Worm (Caenorhabditis elegans): ENCODE results near the gene ZK418.6.
A peak's percentile ranks its signal among the peaks of the same experiment; 100 is the strongest.

Gene ZK418.6

ce11 chrIII:7076386-7076785, 2.3 kb downstream of the ZK418.6 start, which contains the start of gene ZK418.13:
TSS of gene ZK418.13 (minus strand) at chrIII:7076486.
- TF ChIP-seq ceh-14 (tag; optimal IDR thresholded peaks at IDR 0.05) (no peak), fkh-6 (tag; optimal IDR thresholded peaks at IDR 0.05) (no peak), ceh-24 (tag; optimal IDR thresholded peaks at IDR 0.05) (no peak), pqm-1 (tag; optimal IDR thresholded peaks at IDR 0.05) (no peak), ref-2 (tag; optimal IDR thresholded peaks at IDR 0.05) (no peak), zip-5 (tag; optimal IDR thresholded peaks at IDR 0.05) (no peak), unc-42 (tag; optimal IDR thresholded peaks at IDR 0.05) (no peak), ceh-48 (tag; optimal IDR thresholded peaks at IDR 0.05) (no peak), ceh-45 (GFP tag; IDR thresholded peaks at IDR 0.05) (no peak), che-1 (tag; optimal IDR thresholded peaks at IDR 0.05) (no peak), fax-1 (tag; optimal IDR thresholded peaks at IDR 0.05) (no peak), tbx-2 (tag; optimal IDR thresholded peaks at IDR 0.05) (no peak), eyg-1 (tag; optimal IDR thresholded peaks at IDR 0.05) (no peak), ceh-18 (tag; optimal IDR thresholded peaks at IDR 0.05) (no peak), sox-4 (tag; optimal IDR thresholded peaks at IDR 0.05) (no peak)

DNA sequence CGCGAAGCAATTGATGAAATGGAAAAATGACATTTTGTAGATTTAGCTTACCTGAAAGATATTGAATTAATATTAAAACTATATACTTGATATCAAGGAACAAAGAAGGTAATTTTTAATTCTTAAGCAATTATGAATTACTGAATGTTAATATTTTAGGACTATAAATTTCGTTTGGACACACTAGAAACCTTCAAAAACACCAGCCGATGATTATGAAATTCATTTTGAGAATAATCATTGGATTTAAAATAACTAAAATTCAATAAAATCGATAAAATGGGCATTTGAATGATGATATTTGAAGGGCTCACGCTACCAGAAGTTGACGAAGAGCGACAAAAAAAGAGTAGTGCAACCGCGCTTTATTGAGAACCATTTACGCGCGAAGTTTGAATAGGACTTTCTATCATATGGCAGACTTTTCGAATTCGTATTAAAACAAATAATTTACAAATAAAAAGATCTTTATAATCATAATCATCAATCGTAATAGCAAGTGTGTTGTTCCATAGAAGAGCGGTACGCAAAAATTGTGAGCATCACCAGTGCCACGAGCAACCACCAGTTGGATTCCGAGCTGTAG, 4.7 kb downstream of the ZK418.6 start, which contains the start of gene ZK418.5:
Gene ZK418.5 (minus strand): TSS at position 51 of the 586 bp plus-strand sequence.
- no peak for TF ChIP-seq ttx-3 (tag; optimal IDR thresholded peaks at IDR 0.05)
- TF ChIP-seq ceh-48 (tag; optimal IDR thresholded peaks at IDR 0.05), result peak; percentile 2

- no peak for TF ChIP-seq ceh-48 (tag; optimal IDR thresholded peaks at IDR 0.05)
- no peak for TF ChIP-seq K02D7.2 (tag; optimal IDR thresholded peaks at IDR 0.05)
- TF ChIP-seq hlh-30 (tag; optimal IDR thresholded peaks at IDR 0.05; ENCODE audit: insufficient read depth), result no peak
- TF ChIP-seq ama-1 (optimal IDR thresholded peaks at IDR 0.05), result no peak
- no peak for TF ChIP-seq unc-3 (GFP tag; conservative IDR thresholded peaks at IDR 0.05)
- TF ChIP-seq unc-3 (tag; optimal IDR thresholded peaks at IDR 0.05), result no peak
- no peak for TF ChIP-seq gmeb-2 (tag; optimal IDR thresholded peaks at IDR 0.05)
- no peak for TF ChIP-seq ceh-30 (tag; optimal IDR thresholded peaks at IDR 0.05)
- TF ChIP-seq ceh-18 (tag; optimal IDR thresholded peaks at IDR 0.05), result no peak
Observed at ce11 chrIII:7072452-7072851, 6.2 kb downstream of the ZK418.6 start, which contains the start of gene lin-37. TSS of gene lin-37 (minus strand) at chrIII:7072552.

ce11 chrIII:7069981-7070380, 8.7 kb downstream of the ZK418.6 start, which contains the start of gene tmem-17:
TSS of gene tmem-17 (plus strand) at chrIII:7070281.
- TF ChIP-seq hlh-15 (tag; optimal IDR thresholded peaks at IDR 0.05) (no peak), unc-42 (tag; optimal IDR thresholded peaks at IDR 0.05) (no peak), odd-2 (tag; optimal IDR thresholded peaks at IDR 0.05) (no peak), ahr-1 (tag; optimal IDR thresholded peaks at IDR 0.05) (no peak), unc-55 (GFP tag; optimal IDR thresholded peaks at IDR 0.05) (no peak), sox-4 (tag; optimal IDR thresholded peaks at IDR 0.05) (no peak), zip-5 (tag; optimal IDR thresholded peaks at IDR 0.05) (no peak), madf-2 (tag; optimal IDR thresholded peaks at IDR 0.05) (no peak)

DNA sequence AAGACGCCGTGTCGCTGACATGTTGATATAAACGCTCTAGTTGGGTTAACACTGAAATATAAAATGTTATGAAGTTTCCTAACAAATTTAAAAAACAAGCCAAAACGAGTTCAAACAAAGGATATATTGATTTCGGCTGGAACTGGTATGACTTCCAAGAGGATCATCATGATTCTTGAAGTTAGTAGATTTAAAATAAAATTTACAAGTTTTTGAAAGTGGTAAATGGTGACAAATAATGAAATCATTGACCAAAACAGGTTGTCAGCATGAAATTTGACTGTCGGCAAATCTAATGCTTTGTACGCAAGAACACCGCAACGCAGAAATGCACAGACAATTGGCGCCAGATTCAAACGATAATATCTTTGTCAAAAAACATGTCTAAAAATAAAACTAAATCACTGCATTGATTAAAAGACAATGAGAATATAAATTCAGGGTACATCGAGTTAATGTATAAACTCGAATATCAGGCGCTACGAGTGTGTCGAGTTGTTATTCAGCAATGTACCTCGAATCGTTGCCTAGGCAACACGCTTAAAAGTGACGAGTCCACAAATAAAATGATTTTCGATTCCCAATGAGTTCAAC, 10.0 kb downstream of the ZK418.6 start, which contains the start of the genes ubc-18 and R01H2.8:
Gene ubc-18 (minus strand): TSS at position 51 of the 594 bp plus-strand sequence.
Gene R01H2.8 (plus strand): TSS at position 544 of the 594 bp plus-strand sequence.
- TF ChIP-seq nfya-1 (tag; optimal IDR thresholded peaks at IDR 0.05) (peak; percentile 38), unc-3 (GFP tag; conservative IDR thresholded peaks at IDR 0.05) (no peak), unc-3 (tag; optimal IDR thresholded peaks at IDR 0.05) (no peak)

- TF ChIP-seq C38D4.7 (GFP tag; optimal IDR thresholded peaks at IDR 0.05), result no peak
- no peak for TF ChIP-seq fkh-6 (tag; optimal IDR thresholded peaks at IDR 0.05)
- TF ChIP-seq K09A11.1 (tag; optimal IDR thresholded peaks at IDR 0.05; ENCODE audit: insufficient read depth), result no peak
- TF ChIP-seq unc-55 (GFP tag; optimal IDR thresholded peaks at IDR 0.05), result no peak
- no peak for TF ChIP-seq hlh-13 (GFP tag; optimal IDR thresholded peaks at IDR 0.05)
- TF ChIP-seq ceh-9 (tag; optimal IDR thresholded peaks at IDR 0.05), result no peak
- no peak for TF ChIP-seq ceh-2 (tag; optimal IDR thresholded peaks at IDR 0.05)
- no peak for TF ChIP-seq ceh-22 (tag; optimal IDR thresholded peaks at IDR 0.05)
- TF ChIP-seq ceh-31 (tag; optimal IDR thresholded peaks at IDR 0.05), result no peak
- no peak for TF ChIP-seq gmeb-2 (tag; optimal IDR thresholded peaks at IDR 0.05)
Observed at ce11 chrIII:7067385-7067896, 11.2 kb downstream of the ZK418.6 start, which contains the start of gene ger-1. TSS of gene ger-1 (minus strand) at chrIII:7067477.
